Fruit fly (Drosophila melanogaster) whole organism, adult: Measurements from ENCODE around the gene ey.

Source experiments
- CG12768 ChIP-seq: fragments of 200-800 bp; sonication (Bioruptor generic); optimal IDR thresholded peaks from 2 replicates; lab custom pipeline; 2017; ENCODE audit warnings: missing biosample characterization, missing genetic modification characterization, mild to moderate bottlenecking, moderate library complexity, missing genetic modification reagents
- CG14711 ChIP-seq: fragments of 200-800 bp; sonication (Bioruptor generic); optimal IDR thresholded peaks from 2 replicates; lab custom pipeline; 2018; ENCODE audit warnings: missing biosample characterization, mild to moderate bottlenecking, missing genetic modification characterization, moderate library complexity
- CG5204 ChIP-seq: fragments of 200-800 bp; sonication (Bioruptor generic); optimal IDR thresholded peaks from 2 replicates; lab custom pipeline; 2016; ENCODE audit warnings: missing biosample characterization, missing genetic modification characterization
- CG7045 ChIP-seq: fragments of 200-800 bp; sonication (Bioruptor generic); optimal IDR thresholded peaks from 2 replicates; lab custom pipeline; 2017; ENCODE audit warnings: missing biosample characterization, mild to moderate bottlenecking, missing genetic modification characterization

dm6 chr4:664277-664676 is 33.2 kb upstream of the ey start:
- TF ChIP-seq CG5204 = no peak
- TF ChIP-seq CG12768 (GFP tag; lab: Kevin White, UChicago) = no peak
- no peak for TF ChIP-seq CG14711 (tag; lab: Kevin White, UChicago)
- TF ChIP-seq CG7045 = no peak
